Fruit fly (Drosophila melanogaster): ENCODE measurements around the gene promL.

DNA sequence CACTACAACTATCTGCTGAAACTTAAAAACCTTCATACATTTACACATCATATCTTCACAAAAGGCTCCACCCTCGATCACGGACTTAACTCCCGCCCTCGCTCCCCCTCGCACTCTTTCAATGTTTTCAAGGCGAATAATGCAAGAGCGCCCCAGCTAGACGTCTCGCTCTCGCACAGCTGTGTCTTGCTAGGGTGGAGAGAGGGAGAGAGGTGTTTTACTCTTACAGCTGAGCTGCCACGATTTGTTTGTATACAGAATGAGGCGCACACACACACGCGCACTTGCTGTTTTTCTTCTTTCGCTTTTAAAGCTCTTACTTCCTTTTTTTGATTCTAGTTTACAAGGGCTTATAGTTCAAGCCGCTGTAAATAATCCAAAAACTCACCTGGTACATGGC is 57.8 kb downstream of the promL start:
- TF ChIP-seq Myc (optimal IDR thresholded peaks at IDR 0.05) (no peak), psq (optimal IDR thresholded peaks at IDR 0.05) (no peak), Sin3A (optimal IDR thresholded peaks at IDR 0.05) (no peak), h (optimal IDR thresholded peaks at IDR 0.05) (no peak), insv (optimal IDR thresholded peaks at IDR 0.05) (no peak), ttk (optimal IDR thresholded peaks at IDR 0.05) (no peak)

All from Kc167 (cell line).